Fruit fly (Drosophila melanogaster) whole organism, embryonic: ENCODE measurements around the gene CG2247.

ENCODE experiments used
- ATbp ChIP-seq: fragments of 200-800 bp; sonication (Bioruptor generic); optimal IDR thresholded peaks from 2 replicates; lab custom pipeline; 2017; ENCODE audit warnings: missing biosample characterization, mild to moderate bottlenecking, missing genetic modification characterization, missing genetic modification reagents
- Adf1 ChIP-seq: fragments of 200-800 bp; sonication (Bioruptor generic); IDR thresholded peaks from 2 replicates; pipeline ENCODE4 v1.3.6; 2022; ENCODE audit warnings: missing biosample characterization, missing genetic modification characterization
- BtbVII ChIP-seq: fragments of 200-800 bp; sonication (Bioruptor generic); optimal IDR thresholded peaks from 3 replicates; lab custom pipeline; 2017; ENCODE audit warnings: missing biosample characterization, mild to moderate bottlenecking, missing genetic modification characterization
- CG11456 ChIP-seq: fragments of 200-800 bp; sonication (Bioruptor generic); IDR thresholded peaks from 3 replicates; pipeline ENCODE4 v1.3.6; 2022; ENCODE audit warnings: missing biosample characterization, missing genetic modification characterization
- CG12299 ChIP-seq: fragments of 200-800 bp; sonication (Bioruptor generic); optimal IDR thresholded peaks from 2 replicates; lab custom pipeline; 2018; ENCODE audit warnings: missing biosample characterization, mild to moderate bottlenecking, missing genetic modification characterization
- CG13287 ChIP-seq: fragments of 200-800 bp; sonication (Bioruptor generic); IDR thresholded peaks from 2 replicates; pipeline ENCODE4 v1.3.6; 2022; ENCODE audit warnings: missing biosample characterization, missing genetic modification characterization; ENCODE audit not compliant: partially characterized antibody
- CG13775 ChIP-seq: fragments of 200-800 bp; sonication (Bioruptor generic); optimal IDR thresholded peaks from 3 replicates; lab custom pipeline; 2017; ENCODE audit warnings: missing biosample characterization, mild to moderate bottlenecking, missing genetic modification characterization
- CG14860 ChIP-seq: fragments of 200-800 bp; sonication (Bioruptor generic); IDR thresholded peaks from 3 replicates; pipeline ENCODE4 v1.3.6; 2022; ENCODE audit warnings: missing biosample characterization, missing genetic modification characterization; ENCODE audit not compliant: partially characterized antibody
- CG17359 ChIP-seq: fragments of 200-800 bp; sonication (Bioruptor generic); optimal IDR thresholded peaks from 3 replicates; lab custom pipeline; 2018; ENCODE audit warnings: missing biosample characterization, mild to moderate bottlenecking, missing genetic modification characterization, moderate library complexity
- CG18599 ChIP-seq: fragments of 200-800 bp; sonication (Bioruptor generic); optimal IDR thresholded peaks from 3 replicates; lab custom pipeline; 2017; ENCODE audit warnings: missing biosample characterization, missing genetic modification characterization, mild to moderate bottlenecking, moderate library complexity, missing genetic modification reagents
- CG2129 ChIP-seq: fragments of 200-800 bp; sonication (Bioruptor generic); IDR thresholded peaks from 2 replicates; pipeline ENCODE4 v1.3.6; 2022; ENCODE audit warnings: missing biosample characterization, missing genetic modification characterization; ENCODE audit not compliant: partially characterized antibody
- CG2678 ChIP-seq: fragments of 200-800 bp; sonication (Bioruptor generic); optimal IDR thresholded peaks from 3 replicates; lab custom pipeline; 2019; ENCODE audit warnings: missing biosample characterization, mild to moderate bottlenecking, missing genetic modification characterization, moderate library complexity
- CG30403 ChIP-seq: fragments of 200-800 bp; sonication (Bioruptor generic); optimal IDR thresholded peaks from 3 replicates; lab custom pipeline; 2016; ENCODE audit warnings: missing biosample characterization, missing genetic modification characterization
- CG4424 ChIP-seq: fragments of 200-800 bp; sonication (Bioruptor generic); optimal IDR thresholded peaks from 3 replicates; lab custom pipeline; 2016; ENCODE audit warnings: missing biosample characterization, missing genetic modification characterization
- CG4617 ChIP-seq: fragments of 200-800 bp; sonication (Bioruptor generic); optimal IDR thresholded peaks from 3 replicates; lab custom pipeline; 2016; ENCODE audit warnings: missing biosample characterization, missing genetic modification characterization, borderline replicate concordance
- CG5953 ChIP-seq: fragments of 200-800 bp; sonication (Bioruptor generic); IDR thresholded peaks from 2 replicates; pipeline ENCODE4 v1.3.6; 2022; ENCODE audit warnings: missing biosample characterization, missing genetic modification characterization
- CG6765 ChIP-seq: fragments of 200-800 bp; sonication (Bioruptor generic); optimal IDR thresholded peaks from 3 replicates; lab custom pipeline; 2017; ENCODE audit warnings: missing biosample characterization, mild to moderate bottlenecking, missing genetic modification characterization
- CG7786 ChIP-seq: fragments of 200-800 bp; sonication (Bioruptor generic); optimal IDR thresholded peaks from 2 replicates; lab custom pipeline; 2016; ENCODE audit warnings: missing biosample characterization, missing genetic modification characterization
- CG7839 ChIP-seq: fragments of 200-800 bp; sonication (Bioruptor generic); optimal IDR thresholded peaks from 3 replicates; lab custom pipeline; 2018; ENCODE audit warnings: missing biosample characterization, mild to moderate bottlenecking, missing genetic modification characterization, moderate library complexity
- Doc3 ChIP-seq: fragments of 200-800 bp; sonication (Bioruptor generic); IDR thresholded peaks from 3 replicates; pipeline ENCODE4 v1.3.6; 2022; ENCODE audit warnings: missing biosample characterization, missing genetic modification characterization; ENCODE audit not compliant: partially characterized antibody
- Gug ChIP-seq: fragments of 200-800 bp; sonication (Bioruptor generic); IDR thresholded peaks from 4 replicates; pipeline ENCODE4 v1.3.6; 2022; ENCODE audit warnings: missing biosample characterization, missing genetic modification characterization
- NFAT ChIP-seq: fragments of 200-800 bp; sonication (Bioruptor generic); IDR thresholded peaks from 2 replicates; pipeline ENCODE4 v1.3.6; 2022; ENCODE audit warnings: missing biosample characterization, missing genetic modification characterization
- ab ChIP-seq: fragments of 200-800 bp; sonication (Bioruptor generic); optimal IDR thresholded peaks from 2 replicates; lab custom pipeline; 2016; ENCODE audit warnings: missing biosample characterization, missing genetic modification characterization
- caup ChIP-seq: fragments of 200-800 bp; sonication (Bioruptor generic); optimal IDR thresholded peaks from 3 replicates; lab custom pipeline; 2017; ENCODE audit warnings: missing biosample characterization, mild to moderate bottlenecking, missing genetic modification characterization, moderate library complexity; ENCODE audit not compliant: severe bottlenecking
- cg ChIP-seq: fragments of 200-800 bp; sonication (Bioruptor generic); optimal IDR thresholded peaks from 3 replicates; lab custom pipeline; 2019; ENCODE audit warnings: missing biosample characterization, mild to moderate bottlenecking, missing genetic modification characterization, moderate library complexity
- chinmo ChIP-seq: fragments of 200-800 bp; sonication (Bioruptor generic); IDR thresholded peaks from 4 replicates; pipeline ENCODE4 v1.3.6; 2022; ENCODE audit warnings: missing biosample characterization, missing genetic modification characterization; ENCODE audit not compliant: partially characterized antibody
- crol ChIP-seq: fragments of 200-800 bp; sonication (Bioruptor generic); IDR thresholded peaks from 2 replicates; pipeline ENCODE4 v1.3.6; 2022; ENCODE audit warnings: missing biosample characterization, missing genetic modification characterization
- cwo ChIP-seq: fragments of 200-800 bp; sonication (Bioruptor generic); optimal IDR thresholded peaks from 3 replicates; lab custom pipeline; 2017; ENCODE audit warnings: missing biosample characterization, missing genetic modification characterization, mild to moderate bottlenecking, moderate library complexity, missing genetic modification reagents
- dpn ChIP-seq, 2 experiments: fragments of 200-800 bp; sonication (Bioruptor generic); optimal IDR thresholded peaks; 3 replicates each; lab custom pipeline; 2016; ENCODE audit warnings: missing biosample characterization in 2 of 2, missing genetic modification characterization in 2 of 2
- gcm2 ChIP-seq: fragments of 200-800 bp; sonication (Bioruptor generic); optimal IDR thresholded peaks from 2 replicates; lab custom pipeline; 2016; ENCODE audit warnings: missing biosample characterization, missing genetic modification characterization
- grn ChIP-seq: fragments of 200-800 bp; sonication (Bioruptor generic); optimal IDR thresholded peaks from 3 replicates; lab custom pipeline; 2017; ENCODE audit warnings: missing biosample characterization, missing genetic modification characterization
- her ChIP-seq: fragments of 200-800 bp; sonication (Bioruptor generic); optimal IDR thresholded peaks from 2 replicates; lab custom pipeline; 2016; ENCODE audit warnings: missing biosample characterization, missing genetic modification characterization
- hth ChIP-seq: fragments of >200 bp; optimal IDR thresholded peaks from 2 replicates; lab custom pipeline; 2017; ENCODE audit warnings: inconsistent platforms
- jing ChIP-seq: fragments of 200-800 bp; sonication (Bioruptor generic); optimal IDR thresholded peaks from 2 replicates; lab custom pipeline; 2018; ENCODE audit warnings: missing biosample characterization, mild to moderate bottlenecking, missing genetic modification characterization
- org-1 ChIP-seq: fragments of 200-800 bp; sonication (Bioruptor generic); optimal IDR thresholded peaks from 2 replicates; lab custom pipeline; 2017; ENCODE audit warnings: missing biosample characterization, missing genetic modification characterization
- pan ChIP-seq, 4 experiments: fragments of >200 bp in 3 of 4; fragments of 200-800 bp in 1 of 4; sonication (Bioruptor generic) in 1 of 4; optimal IDR thresholded peaks in 3 of 4; IDR thresholded peaks in 1 of 4; 2 replicates each; pipeline versions ENCODE4 v1.3.6 to Lab custom; 2017 to 2022; ENCODE audit warnings: missing biosample characterization in 2 of 4, missing genetic modification characterization in 2 of 4, mixed read lengths in 1 of 4
- pfk ChIP-seq: fragments of 200-800 bp; sonication (Bioruptor generic); optimal IDR thresholded peaks from 2 replicates; lab custom pipeline; 2018; ENCODE audit warnings: missing biosample characterization, mild to moderate bottlenecking, missing genetic modification characterization, moderate library complexity
- pzg ChIP-seq: fragments of 200-800 bp; sonication (Bioruptor generic); optimal IDR thresholded peaks from 3 replicates; lab custom pipeline; 2018; ENCODE audit warnings: missing biosample characterization, mild to moderate bottlenecking, missing genetic modification characterization, moderate library complexity
- ranshi ChIP-seq: fragments of 200-800 bp; sonication (Bioruptor generic); IDR thresholded peaks from 2 replicates; pipeline ENCODE4 v1.3.6; 2022; ENCODE audit warnings: missing biosample characterization, missing genetic modification characterization
- salm ChIP-seq: fragments of 200-800 bp; sonication (Bioruptor generic); optimal IDR thresholded peaks from 2 replicates; lab custom pipeline; 2018; ENCODE audit warnings: missing biosample characterization, mild to moderate bottlenecking, missing genetic modification characterization
- so ChIP-seq: fragments of 200-800 bp; sonication (Bioruptor generic); IDR thresholded peaks from 3 replicates; pipeline ENCODE4 v1.3.6; 2022; ENCODE audit warnings: missing biosample characterization, missing genetic modification characterization
- unc-4 ChIP-seq: fragments of 200-800 bp; sonication (Bioruptor generic); IDR thresholded peaks from 2 replicates; pipeline ENCODE4 v1.3.6; 2022; ENCODE audit warnings: missing biosample characterization, missing genetic modification characterization; ENCODE audit not compliant: partially characterized antibody
- vnd ChIP-seq: fragments of 200-800 bp; sonication (Bioruptor generic); IDR thresholded peaks from 3 replicates; pipeline ENCODE4 v1.3.6; 2022; ENCODE audit warnings: missing biosample characterization, missing genetic modification characterization; ENCODE audit not compliant: partially characterized antibody
- vvl ChIP-seq: fragments of 200-800 bp; sonication (Bioruptor generic); IDR thresholded peaks from 2 replicates; pipeline ENCODE4 v1.3.6; 2022; ENCODE audit warnings: missing biosample characterization, missing genetic modification characterization
- zen2 ChIP-seq: fragments of 200-800 bp; sonication (Bioruptor generic); IDR thresholded peaks from 3 replicates; pipeline ENCODE4 v1.3.6; 2022; ENCODE audit warnings: missing biosample characterization, missing genetic modification characterization; ENCODE audit not compliant: partially characterized antibody
- zf30C ChIP-seq: fragments of 200-800 bp; sonication (Bioruptor generic); optimal IDR thresholded peaks from 3 replicates; lab custom pipeline; 2018; ENCODE audit warnings: missing biosample characterization, mild to moderate bottlenecking, missing genetic modification characterization

The CG2247 gene

DNA sequence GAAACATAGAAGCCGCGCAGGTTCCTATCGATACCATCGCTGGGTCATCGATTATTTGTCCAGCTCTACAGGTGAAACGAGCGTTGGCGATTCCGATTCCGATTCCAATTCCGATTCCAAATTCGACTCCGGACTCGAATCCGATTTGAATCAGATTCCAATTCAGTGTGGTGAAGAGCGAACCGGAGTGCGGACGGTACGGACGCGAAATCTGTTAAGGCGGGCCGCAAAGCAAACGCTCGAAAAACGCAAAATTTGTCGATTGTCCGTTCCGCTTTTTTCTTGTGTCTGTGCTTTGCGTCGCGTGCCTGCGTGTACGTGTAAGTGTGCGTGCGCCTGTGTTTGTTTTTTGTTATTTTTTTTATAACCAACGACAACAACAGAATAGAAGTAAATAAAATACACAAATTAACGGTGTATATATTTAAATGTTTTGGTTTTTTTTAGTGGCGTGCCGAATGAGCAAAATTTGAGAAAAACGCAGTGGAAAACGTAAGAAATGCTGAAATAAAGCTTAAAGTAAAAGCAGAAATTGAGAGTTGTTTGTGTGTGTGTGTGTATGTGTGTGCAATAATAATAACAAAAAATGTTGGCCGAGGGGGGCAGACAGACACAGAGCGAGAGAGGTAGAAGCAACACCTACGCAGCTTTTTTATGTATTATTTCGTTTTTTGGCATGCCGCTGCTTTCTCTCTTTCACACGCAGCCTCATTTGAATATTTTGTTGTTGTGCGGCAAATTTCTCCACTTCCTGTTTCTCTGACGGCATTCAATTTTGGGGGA, 10.6 kb upstream of the CG2247 start, which contains the start of gene Ptp10D (continued):
- TF ChIP-seq zen2 (peak; percentile 82), org-1 (GFP tag; lab: Kevin White, UChicago) (no peak), ranshi (peak; percentile 23; the same call in 1 of the 2 replicates), Gug (peak; percentile 30; the same call in 1 of the 4 replicates), unc-4 (peak; percentile 83), NFAT (GFP tag; lab: Robert Waterston, UW) (peak; percentile 51; the same call in 1 of the 2 replicates), gcm2 (GFP tag; lab: Kevin White, UChicago) (no peak), caup (GFP tag; lab: Kevin White, UChicago) (peak; percentile 54), hth (lab: Kevin White, UChicago) (no peak), chinmo (GFP tag; lab: Robert Waterston, UW) (peak; percentile 84), ab (GFP tag; lab: Kevin White, UChicago) (no peak), pfk (GFP tag; lab: Kevin White, UChicago) (peak; percentile 56), zf30C (peak; percentile 47), CG7839 (peak; percentile 15), CG2678 (tag; lab: Kevin White, UChicago) (peak; percentile 2), vnd (GFP tag; lab: Robert Waterston, UW) (peak; percentile 87), CG13775 (no peak), CG12299 (tag; lab: Kevin White, UChicago) (peak; percentile 25), Doc3 (GFP tag; lab: Robert Waterston, UW) (peak; percentile 72; the same call in 2 of the 3 replicates), crol (GFP tag; lab: Robert Waterston, UW) (peak; percentile 13; the same call in 1 of the 2 replicates), so (peak; percentile 52; the same call in 1 of the 3 replicates), jing (GFP tag; lab: Kevin White, UChicago) (no peak), Adf1 (GFP tag; lab: Robert Waterston, UW) (0 out of 2 replicates have a peak, but pooled peaks have one; percentile 29), CG4424 (GFP tag; lab: Kevin White, UChicago) (no peak), CG11456 (0 out of 3 replicates have a peak, but pooled peaks have one; percentile 26), CG17359 (tag; lab: Kevin White, UChicago) (no peak), vvl (GFP tag; lab: Robert Waterston, UW) (peak; percentile 51), CG30403 (GFP tag; lab: Kevin White, UChicago) (no peak), ATbp (GFP tag; lab: Kevin White, UChicago) (peak; percentile 8), CG13287 (GFP tag; lab: Robert Waterston, UW) (peak; percentile 86), cwo (GFP tag; lab: Kevin White, UChicago) (peak; percentile 81), pan (optimal IDR thresholded peaks at IDR 0.05; lab: Kevin White, UChicago) (no peak), pan (GFP tag; optimal IDR thresholded peaks at IDR 0.05 in 1 of 2, IDR thresholded peaks at IDR 0.05 in 1 of 2) (peak in 1 of 2 experiments; percentile 16), CG4617 (GFP tag; lab: Kevin White, UChicago) (no peak), grn (peak; percentile 57), salm (tag; lab: Kevin White, UChicago) (no peak), CG7786 (GFP tag; lab: Kevin White, UChicago) (no peak), CG2129 (0 out of 2 replicates have a peak, but pooled peaks have one; percentile 14), cg (peak; percentile 86), pzg (GFP tag; lab: Kevin White, UChicago) (peak; percentile 78), CG5953 (GFP tag; lab: Robert Waterston, UW) (peak; percentile 40; the same call in 1 of the 2 replicates), CG18599 (GFP tag; lab: Kevin White, UChicago) (peak; percentile 41), dpn (GFP tag; optimal IDR thresholded peaks at IDR 0.05; lab: Kevin White, UChicago) (peak in 1 of 2 experiments; percentile 30), her (GFP tag; lab: Kevin White, UChicago) (peak; percentile 45), CG6765 (GFP tag; lab: Kevin White, UChicago) (peak; percentile 26), CG14860 (peak; percentile 77), BtbVII (GFP tag; lab: Kevin White, UChicago) (peak; percentile 40)
